Fruit fly (Drosophila melanogaster) whole organism, embryonic: ENCODE data around the gene Pcyt1.

Source experiments
- Atf3 ChIP-seq: fragments of 200-800 bp; sonication (Bioruptor generic); optimal IDR thresholded peaks from 3 replicates; lab custom pipeline; 2016; ENCODE audit warnings: missing biosample characterization, missing genetic modification characterization
- B-H1 ChIP-seq: fragments of 200-800 bp; sonication (Bioruptor generic); IDR thresholded peaks from 3 replicates; pipeline ENCODE4 v1.3.6; 2022; ENCODE audit warnings: missing biosample characterization, missing genetic modification characterization
- B-H2 ChIP-seq: fragments of 200-800 bp; sonication (Bioruptor generic); optimal IDR thresholded peaks from 2 replicates; lab custom pipeline; 2018; ENCODE audit warnings: missing biosample characterization, mild to moderate bottlenecking, missing genetic modification characterization
- CG1024 ChIP-seq: fragments of 200-800 bp; sonication (Bioruptor generic); IDR thresholded peaks from 2 replicates; pipeline ENCODE4 v1.3.6; 2022; ENCODE audit warnings: missing biosample characterization, missing genetic modification characterization
- CG11504 ChIP-seq: fragments of 200-800 bp; sonication (Bioruptor generic); optimal IDR thresholded peaks from 3 replicates; lab custom pipeline; 2019; ENCODE audit warnings: missing biosample characterization, mild to moderate bottlenecking, missing genetic modification characterization, moderate library complexity
- CG13775 ChIP-seq: fragments of 200-800 bp; sonication (Bioruptor generic); optimal IDR thresholded peaks from 3 replicates; lab custom pipeline; 2017; ENCODE audit warnings: missing biosample characterization, mild to moderate bottlenecking, missing genetic modification characterization
- CG14710 ChIP-seq: fragments of 200-800 bp; sonication (Bioruptor generic); optimal IDR thresholded peaks from 3 replicates; lab custom pipeline; 2019; ENCODE audit warnings: missing biosample characterization, mild to moderate bottlenecking, missing genetic modification characterization, moderate library complexity
- CG1602 ChIP-seq: fragments of 200-800 bp; sonication (Bioruptor generic); optimal IDR thresholded peaks from 3 replicates; lab custom pipeline; 2016; ENCODE audit warnings: missing biosample characterization, missing genetic modification characterization
- CG17361 ChIP-seq: fragments of 200-800 bp; sonication (Bioruptor generic); IDR thresholded peaks from 3 replicates; pipeline ENCODE4 v1.3.6; 2022; ENCODE audit warnings: missing biosample characterization, missing genetic modification characterization
- CG17802 ChIP-seq: fragments of 200-800 bp; sonication (Bioruptor generic); optimal IDR thresholded peaks from 2 replicates; lab custom pipeline; 2018; ENCODE audit warnings: missing biosample characterization, mild to moderate bottlenecking, missing genetic modification characterization, moderate library complexity
- CG17829 ChIP-seq: fragments of 200-800 bp; optimal IDR thresholded peaks from 2 replicates; lab custom pipeline; 2019; ENCODE audit warnings: missing biosample characterization, mild to moderate bottlenecking, missing genetic modification characterization, moderate library complexity
- CG1792 ChIP-seq: fragments of 200-800 bp; sonication (Bioruptor generic); optimal IDR thresholded peaks from 2 replicates; lab custom pipeline; 2016; ENCODE audit warnings: missing biosample characterization, missing genetic modification characterization
- CG1832 ChIP-seq: fragments of 200-800 bp; sonication (Bioruptor generic); optimal IDR thresholded peaks from 2 replicates; lab custom pipeline; 2017; ENCODE audit warnings: missing biosample characterization, mild to moderate bottlenecking, missing genetic modification characterization, inconsistent platforms
- CG2129 ChIP-seq: fragments of 200-800 bp; sonication (Bioruptor generic); IDR thresholded peaks from 2 replicates; pipeline ENCODE4 v1.3.6; 2022; ENCODE audit warnings: missing biosample characterization, missing genetic modification characterization; ENCODE audit not compliant: partially characterized antibody
- CG2199 ChIP-seq: fragments of 200-800 bp; sonication (Bioruptor generic); IDR thresholded peaks from 3 replicates; pipeline ENCODE4 v1.3.6; 2022; ENCODE audit warnings: missing biosample characterization, missing genetic modification characterization
- CG2712 ChIP-seq: fragments of 200-800 bp; optimal IDR thresholded peaks from 3 replicates; lab custom pipeline; 2019; ENCODE audit warnings: missing biosample characterization, mild to moderate bottlenecking, missing genetic modification characterization, moderate library complexity
- CG4707 ChIP-seq: fragments of 200-800 bp; sonication (Bioruptor generic); optimal IDR thresholded peaks from 2 replicates; lab custom pipeline; 2018; ENCODE audit warnings: missing biosample characterization, mild to moderate bottlenecking, missing genetic modification characterization, moderate library complexity
- CG7372 ChIP-seq: fragments of 200-800 bp; sonication (Bioruptor generic); IDR thresholded peaks from 2 replicates; pipeline ENCODE4 v1.3.6; 2022; ENCODE audit warnings: missing biosample characterization, missing genetic modification characterization
- CG7963 ChIP-seq: fragments of 200-800 bp; sonication (Bioruptor generic); IDR thresholded peaks from 3 replicates; pipeline ENCODE4 v1.3.6; 2022; ENCODE audit warnings: missing biosample characterization, missing genetic modification characterization; ENCODE audit not compliant: partially characterized antibody
- CG8478 ChIP-seq: fragments of >200 bp; optimal IDR thresholded peaks from 2 replicates; lab custom pipeline; 2018
- Camta ChIP-seq: fragments of 200-800 bp; sonication (Bioruptor generic); optimal IDR thresholded peaks from 2 replicates; lab custom pipeline; 2016; ENCODE audit warnings: missing biosample characterization, missing genetic modification characterization
- Dll ChIP-seq: fragments of 200-800 bp; sonication (Bioruptor generic); IDR thresholded peaks from 4 replicates; pipeline ENCODE4 v1.3.6; 2022; ENCODE audit warnings: missing biosample characterization, missing genetic modification characterization; ENCODE audit not compliant: partially characterized antibody
- Doc2 ChIP-seq: fragments of 200-800 bp; sonication (Bioruptor generic); IDR thresholded peaks from 2 replicates; pipeline ENCODE4 v1.3.6; 2022; ENCODE audit warnings: missing biosample characterization, missing genetic modification characterization
- GATAe ChIP-seq: fragments of 200-800 bp; sonication (Bioruptor generic); conservative IDR thresholded peaks from 2 replicates; pipeline ENCODE4 v1.3.6; 2022; ENCODE audit warnings: missing biosample characterization, missing genetic modification characterization
- HLH3B ChIP-seq: fragments of 200-800 bp; sonication (Bioruptor generic); IDR thresholded peaks from 2 replicates; pipeline ENCODE4 v1.3.6; 2022; ENCODE audit warnings: missing biosample characterization, missing genetic modification characterization
- Hey ChIP-seq: fragments of 200-800 bp; sonication (Bioruptor generic); optimal IDR thresholded peaks from 3 replicates; lab custom pipeline; 2018; ENCODE audit warnings: missing biosample characterization, mild to moderate bottlenecking, missing genetic modification characterization
- MESR4 ChIP-seq: fragments of 200-800 bp; sonication (Bioruptor generic); optimal IDR thresholded peaks from 2 replicates; lab custom pipeline; 2018; ENCODE audit warnings: missing biosample characterization, mild to moderate bottlenecking, missing genetic modification characterization, moderate library complexity
- Max ChIP-seq: fragments of 200-800 bp; sonication (Bioruptor generic); optimal IDR thresholded peaks from 2 replicates; lab custom pipeline; 2016; ENCODE audit warnings: missing biosample characterization, mild to moderate bottlenecking, missing genetic modification characterization
- Myb ChIP-seq: fragments of 200-800 bp; sonication (Bioruptor generic); optimal IDR thresholded peaks from 2 replicates; lab custom pipeline; 2016; ENCODE audit warnings: missing biosample characterization, missing genetic modification characterization
- NC2β ChIP-seq: fragments of 200-800 bp; sonication (Bioruptor generic); optimal IDR thresholded peaks from 2 replicates; lab custom pipeline; 2016; ENCODE audit warnings: missing biosample characterization, missing genetic modification characterization
- NK7.1 ChIP-seq: fragments of 200-800 bp; sonication (Bioruptor generic); optimal IDR thresholded peaks from 3 replicates; lab custom pipeline; 2016; ENCODE audit warnings: missing biosample characterization, missing genetic modification characterization
- NfI ChIP-seq: fragments of 200-800 bp; sonication (Bioruptor generic); optimal IDR thresholded peaks from 3 replicates; lab custom pipeline; 2018; ENCODE audit warnings: missing biosample characterization, mild to moderate bottlenecking, missing genetic modification characterization, moderate library complexity
- Optix ChIP-seq: fragments of 200-800 bp; sonication (Bioruptor generic); IDR thresholded peaks from 3 replicates; pipeline ENCODE4 v1.3.6; 2022; ENCODE audit warnings: missing biosample characterization, missing genetic modification characterization
- Six4 ChIP-seq: fragments of 200-800 bp; sonication (Bioruptor generic); optimal IDR thresholded peaks from 2 replicates; lab custom pipeline; 2016; ENCODE audit warnings: missing biosample characterization, missing genetic modification characterization
- Taf1 ChIP-seq: fragments of 200-800 bp; sonication (Bioruptor generic); IDR thresholded peaks from 2 replicates; pipeline ENCODE4 v1.3.6; 2022; ENCODE audit warnings: missing biosample characterization, missing genetic modification characterization
- Usf ChIP-seq: fragments of 200-800 bp; sonication (Bioruptor generic); optimal IDR thresholded peaks from 2 replicates; lab custom pipeline; 2017; ENCODE audit warnings: missing genotype, missing biosample characterization, missing genetic modification characterization
- YL-1 ChIP-seq: fragments of 200-800 bp; sonication (Bioruptor generic); optimal IDR thresholded peaks from 3 replicates; lab custom pipeline; 2017; ENCODE audit warnings: missing biosample characterization, mild to moderate bottlenecking, missing genetic modification characterization
- abd-A ChIP-seq: fragments of 200-800 bp; sonication (Bioruptor generic); optimal IDR thresholded peaks from 3 replicates; lab custom pipeline; 2019; ENCODE audit warnings: missing biosample characterization, mild to moderate bottlenecking, missing genetic modification characterization, moderate library complexity
- al ChIP-seq: fragments of 200-800 bp; sonication (Bioruptor generic); IDR thresholded peaks from 2 replicates; pipeline ENCODE4 v1.3.6; 2022; ENCODE audit warnings: missing biosample characterization, missing genetic modification characterization
- ap ChIP-seq: fragments of 200-800 bp; sonication (Bioruptor generic); IDR thresholded peaks from 2 replicates; pipeline ENCODE4 v1.3.6; 2022; ENCODE audit warnings: missing biosample characterization, missing genetic modification characterization
- cato ChIP-seq: fragments of 200-800 bp; sonication (Bioruptor generic); optimal IDR thresholded peaks from 2 replicates; lab custom pipeline; 2016; ENCODE audit warnings: missing biosample characterization, missing genetic modification characterization, borderline replicate concordance
- cg ChIP-seq: fragments of 200-800 bp; sonication (Bioruptor generic); optimal IDR thresholded peaks from 3 replicates; lab custom pipeline; 2019; ENCODE audit warnings: missing biosample characterization, mild to moderate bottlenecking, missing genetic modification characterization, moderate library complexity
- fd3F ChIP-seq: fragments of 200-800 bp; sonication (Bioruptor generic); optimal IDR thresholded peaks from 2 replicates; lab custom pipeline; 2018; ENCODE audit warnings: missing biosample characterization, mild to moderate bottlenecking, missing genetic modification characterization, moderate library complexity
- hkb ChIP-seq, 2 experiments: fragments of 200-800 bp in 1 of 2; fragments of >200 bp in 1 of 2; sonication (Bioruptor generic) in 1 of 2; IDR thresholded peaks in 1 of 2; optimal IDR thresholded peaks in 1 of 2; 2 replicates each; pipeline versions ENCODE4 v1.3.6 to Lab custom; 2017 to 2022; ENCODE audit warnings: missing biosample characterization in 1 of 2, missing genetic modification characterization in 1 of 2
- jing ChIP-seq: fragments of 200-800 bp; sonication (Bioruptor generic); optimal IDR thresholded peaks from 2 replicates; lab custom pipeline; 2018; ENCODE audit warnings: missing biosample characterization, mild to moderate bottlenecking, missing genetic modification characterization
- pita ChIP-seq: fragments of 200-800 bp; sonication (Bioruptor generic); optimal IDR thresholded peaks from 2 replicates; lab custom pipeline; 2017; ENCODE audit warnings: missing biosample characterization, mild to moderate bottlenecking, missing genetic modification characterization
- sim ChIP-seq: fragments of 200-800 bp; sonication (Bioruptor generic); IDR thresholded peaks from 2 replicates; pipeline ENCODE4 v1.3.6; 2022; ENCODE audit warnings: missing biosample characterization, missing genetic modification characterization
- slp2 ChIP-seq: fragments of 200-800 bp; sonication (Bioruptor generic); optimal IDR thresholded peaks from 2 replicates; lab custom pipeline; 2016; ENCODE audit warnings: missing biosample characterization, missing genetic modification characterization
- so ChIP-seq: fragments of 200-800 bp; sonication (Bioruptor generic); IDR thresholded peaks from 3 replicates; pipeline ENCODE4 v1.3.6; 2022; ENCODE audit warnings: missing biosample characterization, missing genetic modification characterization
- sug ChIP-seq: fragments of 200-800 bp; optimal IDR thresholded peaks from 2 replicates; lab custom pipeline; 2019; ENCODE audit warnings: missing biosample characterization, mild to moderate bottlenecking, missing genetic modification characterization, moderate library complexity
- yki ChIP-seq: fragments of >200 bp; optimal IDR thresholded peaks from 3 replicates; lab custom pipeline; 2018

Gene Pcyt1

dm6 chr3L:1578391-1578948 is 32.6 kb downstream of the Pcyt1 start (continued):
- TF ChIP-seq fd3F (GFP tag; lab: Kevin White, UChicago) (peak; percentile 3), CG14710 (tag; lab: Kevin White, UChicago) (peak; percentile 8), CG1832 (peak; percentile 54), Usf (GFP tag; lab: Kevin White, UChicago) (no peak), sug (tag; lab: Kevin White, UChicago) (no peak), Atf3 (GFP tag; lab: Kevin White, UChicago) (peak; percentile 32), NK7.1 (GFP tag; lab: Kevin White, UChicago) (no peak), CG13775 (GFP tag; lab: Kevin White, UChicago) (peak; percentile 8), GATAe (GFP tag; lab: Robert Waterston, UW) (no peak), pita (GFP tag; lab: Kevin White, UChicago) (no peak), yki (lab: Kevin White, UChicago) (no peak), CG1602 (no peak), NfI (GFP tag; lab: Kevin White, UChicago) (no peak), CG1024 (GFP tag; lab: Robert Waterston, UW) (no peak), Taf1 (GFP tag; lab: Robert Waterston, UW) (no peak), cg (GFP tag; lab: Kevin White, UChicago) (no peak), Max (no peak), so (GFP tag; lab: Robert Waterston, UW) (0 out of 3 replicates have a peak, but pooled peaks have one; percentile 6), MESR4 (GFP tag; lab: Kevin White, UChicago) (no peak), CG17829 (no peak), CG17361 (GFP tag; lab: Robert Waterston, UW) (peak; percentile 44; the same call in 2 of the 3 replicates), CG8478 (lab: Kevin White, UChicago) (peak; percentile 66), CG2199 (GFP tag; lab: Robert Waterston, UW) (no peak), Doc2 (no peak), HLH3B (peak; percentile 47; the same call in 1 of the 2 replicates), B-H1 (GFP tag; lab: Robert Waterston, UW) (no peak), YL-1 (GFP tag; lab: Kevin White, UChicago) (no peak), sim (GFP tag; lab: Robert Waterston, UW) (peak; percentile 5; the same call in 1 of the 2 replicates), CG11504 (tag; lab: Kevin White, UChicago) (peak; percentile 63), al (GFP tag; lab: Robert Waterston, UW) (peak; percentile 10; the same call in 1 of the 2 replicates), CG1792 (no peak), CG4707 (GFP tag; lab: Kevin White, UChicago) (peak; percentile 7), hkb (optimal IDR thresholded peaks at IDR 0.05; lab: Kevin White, UChicago) (no peak), hkb (GFP tag; IDR thresholded peaks at IDR 0.05; lab: Robert Waterston, UW) (peak; percentile 33; the same call in 1 of the 2 replicates), CG7963 (GFP tag; lab: Robert Waterston, UW) (no peak), abd-A (tag; lab: Kevin White, UChicago) (no peak), CG7372 (GFP tag; lab: Robert Waterston, UW) (no peak), B-H2 (GFP tag; lab: Kevin White, UChicago) (no peak), CG2129 (GFP tag; lab: Robert Waterston, UW) (no peak), Hey (no peak), CG17802 (tag; lab: Kevin White, UChicago) (no peak), cato (no peak), Optix (GFP tag; lab: Robert Waterston, UW) (no peak), slp2 (GFP tag; lab: Kevin White, UChicago) (no peak), CG2712 (peak; percentile 43), Six4 (GFP tag; lab: Kevin White, UChicago) (peak; percentile 46), Dll (GFP tag; lab: Robert Waterston, UW) (no peak), jing (no peak), ap (GFP tag; lab: Robert Waterston, UW) (0 out of 2 replicates have a peak, but pooled peaks have one; percentile 24), NC2β (GFP tag; lab: Kevin White, UChicago) (no peak), Myb (GFP tag; lab: Kevin White, UChicago) (no peak), Camta (GFP tag; lab: Kevin White, UChicago) (peak; percentile 33)
